Worm (Caenorhabditis elegans) whole organism, L4 larva: ENCODE data around the gene sri-70.

Source experiments
- arid-1 ChIP-seq: fragments of 200-800 bp; sonication (Bioruptor generic); conservative IDR thresholded peaks from 2 replicates; pipeline ENCODE4 v1.3.6; 2022; ENCODE audit warnings: missing genetic modification reagents, missing genetic modification characterization, missing compliant biosample characterization
- ceh-44 ChIP-seq: fragments of 200-800 bp; sonication (Bioruptor generic); IDR thresholded peaks from 2 replicates; pipeline ENCODE4 v1.3.6; 2022; ENCODE audit warnings: missing genetic modification reagents, missing genetic modification characterization, missing compliant biosample characterization
- snpc-4 ChIP-seq: fragments of 150-350 bp; optimal IDR thresholded peaks from 2 replicates; lab custom pipeline; 2014; ENCODE audit warnings: missing biosample characterization, missing genetic modification characterization
- spr-3 ChIP-seq: fragments of 200-800 bp; sonication (Bioruptor generic); optimal IDR thresholded peaks from 2 replicates; lab custom pipeline; 2018; ENCODE audit warnings: mild to moderate bottlenecking, missing genetic modification characterization, missing compliant biosample characterization
- unc-130 ChIP-seq: sonication (generic microtip); optimal IDR thresholded peaks from 2 replicates; lab custom pipeline; 2016; ENCODE audit warnings: missing genetic modification reagents, missing genetic modification characterization, missing compliant biosample characterization

ce11 chrV:17301375-17301774 is 1.5 kb upstream of the sri-70 start, which contains the start of gene K10G4.5:
- no peak for TF ChIP-seq ceh-44 (GFP tag; lab: Robert Waterston, UW)
- TF ChIP-seq arid-1 = no peak
- TF ChIP-seq snpc-4 (tag; lab: Kevin White, UChicago) = no peak
- no peak for TF ChIP-seq unc-130 (GFP tag; lab: Kevin White, UChicago)
- TF ChIP-seq spr-3 (GFP tag; lab: Kevin White, UChicago) = no peak
